Fruit fly (Drosophila melanogaster) whole organism, wandering third instar larva: ENCODE measurements around the gene Mfe2.

ENCODE experiments used
- N ChIP-seq: fragments of >200 bp; optimal IDR thresholded peaks from 2 replicates; lab custom pipeline; 2018; ENCODE audit warnings: missing biosample characterization, missing external identifiers, missing genetic modification characterization
- sage ChIP-seq: fragments of 200-800 bp; sonication (Bioruptor generic); optimal IDR thresholded peaks from 2 replicates; lab custom pipeline; 2016; ENCODE audit warnings: missing biosample characterization, mild to moderate bottlenecking, missing genetic modification characterization

DNA sequence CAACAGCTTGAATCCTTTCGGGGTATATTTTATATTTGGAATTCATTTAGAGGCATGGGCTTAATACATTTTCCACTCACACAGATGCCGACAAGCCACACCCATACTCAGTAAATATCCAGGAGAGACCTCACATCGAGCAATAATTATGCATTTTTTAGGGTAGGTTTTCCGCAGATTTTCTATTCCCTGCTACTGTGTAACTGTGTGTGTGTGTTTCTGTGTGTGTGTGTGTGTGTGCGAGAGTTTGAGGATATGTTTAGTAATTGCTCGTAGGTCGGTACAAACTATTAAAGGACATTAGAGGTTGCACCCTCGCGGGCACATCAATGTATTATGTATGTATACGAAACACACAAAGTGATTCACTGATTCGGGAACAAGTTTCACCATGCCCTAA lies 39.5 kb upstream of the Mfe2 start:
- TF ChIP-seq sage (GFP tag; lab: Kevin White, UChicago) (no peak), N (GFP tag; lab: Kevin White, UChicago) (no peak)
